Fruit fly (Drosophila melanogaster): ENCODE measurements around the gene CoRest.

DNA sequence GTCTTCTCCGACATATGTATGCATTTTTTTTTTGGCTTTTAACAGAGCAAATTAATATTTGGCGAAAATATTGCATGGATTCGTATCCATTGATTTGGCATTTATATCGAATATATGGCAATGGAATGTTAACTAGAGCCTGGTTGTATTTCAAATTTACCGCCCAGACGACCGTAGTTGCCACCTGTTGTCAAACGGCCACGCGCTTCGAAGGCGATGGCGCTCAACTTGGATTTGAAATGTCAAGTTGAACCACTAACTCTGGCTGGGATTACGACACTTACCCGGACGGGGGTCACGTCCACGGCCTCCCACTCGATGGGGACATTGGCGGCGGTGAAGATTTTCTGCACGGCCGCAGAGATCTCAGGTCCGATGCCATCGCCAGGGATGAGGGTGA lies 1.4 kb upstream of the CoRest start:
- no peak for TF ChIP-seq psq (optimal IDR thresholded peaks at IDR 0.05)
- TF ChIP-seq Sin3A (optimal IDR thresholded peaks at IDR 0.05), result no peak
